Worm (Caenorhabditis elegans): ENCODE results near the gene T06D4.1.

DNA sequence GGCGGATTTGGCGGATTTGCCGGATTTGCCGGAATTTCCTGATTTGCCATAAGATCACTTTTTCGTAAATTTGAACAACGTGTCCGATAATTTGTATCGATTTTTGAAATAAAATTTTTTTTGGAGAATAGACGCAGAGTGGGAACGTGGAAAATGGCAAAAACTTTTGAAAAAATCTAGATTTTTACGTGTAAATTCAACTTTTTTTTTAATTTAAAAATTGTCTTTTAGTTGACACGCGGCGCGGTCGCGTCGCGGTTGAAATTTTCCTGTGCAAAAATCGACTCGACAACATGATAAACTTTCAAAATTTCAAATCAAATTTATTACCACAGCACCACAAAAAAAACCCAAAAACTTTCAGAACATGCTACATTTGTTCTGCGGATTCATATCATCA is 13.9 kb downstream of the T06D4.1 start, which contains the start of gene nep-20:
- TF ChIP-seq ztf-29 (GFP tag; IDR thresholded peaks at IDR 0.05) (no peak), klf-2 (GFP tag; conservative IDR thresholded peaks at IDR 0.05) (no peak), tab-1 (GFP tag; IDR thresholded peaks at IDR 0.05) (no peak), T22C8.4 (GFP tag; IDR thresholded peaks at IDR 0.05) (no peak), flt-1 (GFP tag; IDR thresholded peaks at IDR 0.05) (no peak)
